Fruit fly (Drosophila melanogaster): ENCODE data around the gene Cyp4d1.

dm6 chrX:2141159-2141853 lies 20.7 kb downstream of the Cyp4d1 start, which contains the start of gene D2hgdh:
- no peak for TF ChIP-seq Sox102F (GFP tag; optimal IDR thresholded peaks at IDR 0.05)
- TF ChIP-seq Blimp-1 (GFP tag; optimal IDR thresholded peaks at IDR 0.05): no peak
- peak; percentile 53; the same call in 1 of the 3 replicates for TF ChIP-seq eg (GFP tag; IDR thresholded peaks at IDR 0.05)
- no peak for TF ChIP-seq CG8319 (GFP tag; optimal IDR thresholded peaks at IDR 0.05)
- peak; percentile 39 for TF ChIP-seq Hr39 (GFP tag; optimal IDR thresholded peaks at IDR 0.05)
- TF ChIP-seq CG1621 (tag; optimal IDR thresholded peaks at IDR 0.05): no peak
- TF ChIP-seq acj6 (GFP tag; optimal IDR thresholded peaks at IDR 0.05): peak; percentile 37
- TF ChIP-seq Met (GFP tag; optimal IDR thresholded peaks at IDR 0.05): no peak
- no peak for TF ChIP-seq Smox (GFP tag; optimal IDR thresholded peaks at IDR 0.05)
- peak; percentile 10 for TF ChIP-seq OdsH (GFP tag; optimal IDR thresholded peaks at IDR 0.05)
- TF ChIP-seq fkh (GFP tag; optimal IDR thresholded peaks at IDR 0.05): no peak
- TF ChIP-seq Ets96B (tag; optimal IDR thresholded peaks at IDR 0.05): no peak
- TF ChIP-seq fd59A (GFP tag; optimal IDR thresholded peaks at IDR 0.05): no peak
